Fruit fly (Drosophila melanogaster): Measurements from ENCODE around the gene Atg4a.

The Atg4a gene

dm6 chr2L:1094724-1095123 lies 14.0 kb downstream of the Atg4a start (continued):
- TF ChIP-seq dati (GFP tag; IDR thresholded peaks at IDR 0.05), result no peak
- TF ChIP-seq corto (GFP tag; optimal IDR thresholded peaks at IDR 0.05), result no peak
- TF ChIP-seq Sry-β (GFP tag; optimal IDR thresholded peaks at IDR 0.05), result no peak
- peak; percentile 1 for TF ChIP-seq CG6254 (GFP tag; optimal IDR thresholded peaks at IDR 0.05)
- no peak for TF ChIP-seq ap (GFP tag; IDR thresholded peaks at IDR 0.05)
- peak; percentile 37 for TF ChIP-seq CG17359 (tag; optimal IDR thresholded peaks at IDR 0.05)
- no peak for TF ChIP-seq chif (GFP tag; optimal IDR thresholded peaks at IDR 0.05)
- TF ChIP-seq CG1529 (GFP tag; optimal IDR thresholded peaks at IDR 0.05), result peak; percentile 33
- TF ChIP-seq Aef1 (GFP tag; IDR thresholded peaks at IDR 0.05), result no peak
- peak; percentile 5 for TF ChIP-seq sd (tag; optimal IDR thresholded peaks at IDR 0.05)
- no peak for TF ChIP-seq mld (GFP tag; IDR thresholded peaks at IDR 0.05; ENCODE audit: partially characterized antibody)
- no peak for TF ChIP-seq sna (GFP tag; IDR thresholded peaks at IDR 0.05; ENCODE audit: partially characterized antibody)
- no peak for TF ChIP-seq Chrac-16 (GFP tag; optimal IDR thresholded peaks at IDR 0.05)
- no peak for TF ChIP-seq CG12659 (GFP tag; optimal IDR thresholded peaks at IDR 0.05)
- TF ChIP-seq CG17912 (GFP tag; optimal IDR thresholded peaks at IDR 0.05), result peak; percentile 47
- 0 out of 2 replicates have a peak, but pooled peaks have one; percentile 19 for TF ChIP-seq HLH3B (GFP tag; IDR thresholded peaks at IDR 0.05)
- TF ChIP-seq CG15269 (tag; optimal IDR thresholded peaks at IDR 0.05), result peak; percentile 13
- no peak for TF ChIP-seq Hand (GFP tag; optimal IDR thresholded peaks at IDR 0.05)
- TF ChIP-seq eyg (GFP tag; optimal IDR thresholded peaks at IDR 0.05), result no peak
- no peak for TF ChIP-seq hth (optimal IDR thresholded peaks at IDR 0.05)
- no peak for TF ChIP-seq da (GFP tag; optimal IDR thresholded peaks at IDR 0.05)
- TF ChIP-seq Ravus (GFP tag; IDR thresholded peaks at IDR 0.05), result no peak
- TF ChIP-seq CG3726 (GFP tag; IDR thresholded peaks at IDR 0.05), result 0 out of 3 replicates have a peak, but pooled peaks have one; percentile 31
- TF ChIP-seq CG13296 (GFP tag; optimal IDR thresholded peaks at IDR 0.05), result peak; percentile 33
- TF ChIP-seq D19B (GFP tag; optimal IDR thresholded peaks at IDR 0.05), result no peak
- TF ChIP-seq tx (GFP tag; optimal IDR thresholded peaks at IDR 0.05), result no peak
- no peak for TF ChIP-seq CTCF (GFP tag; optimal IDR thresholded peaks at IDR 0.05)
- TF ChIP-seq CG17328 (GFP tag; IDR thresholded peaks at IDR 0.05), result no peak
- TF ChIP-seq CG13424 (tag; optimal IDR thresholded peaks at IDR 0.05), result peak; percentile 20
- TF ChIP-seq Eip74EF (GFP tag; optimal IDR thresholded peaks at IDR 0.05), result peak in 1 of 2 experiments; percentile 4
- TF ChIP-seq h (optimal IDR thresholded peaks at IDR 0.05), result no peak
- no peak for TF ChIP-seq CG8944 (GFP tag; optimal IDR thresholded peaks at IDR 0.05)
- peak; percentile 25 for TF ChIP-seq CG6683 (GFP tag; optimal IDR thresholded peaks at IDR 0.05)
- TF ChIP-seq twi (tag; optimal IDR thresholded peaks at IDR 0.05), result no peak
- peak; percentile 49 for TF ChIP-seq Vsx1 (GFP tag; optimal IDR thresholded peaks at IDR 0.05)
- TF ChIP-seq sisA (GFP tag; IDR thresholded peaks at IDR 0.05), result no peak
- no peak for TF ChIP-seq shn (GFP tag; optimal IDR thresholded peaks at IDR 0.05)
- peak; percentile 40 for TF ChIP-seq cwo (GFP tag; optimal IDR thresholded peaks at IDR 0.05)
- no peak for TF ChIP-seq sc (optimal IDR thresholded peaks at IDR 0.05)
- peak; percentile 50 for TF ChIP-seq sc (GFP tag; optimal IDR thresholded peaks at IDR 0.05)
- peak; percentile 36; the same call in 1 of the 2 replicates for TF ChIP-seq CG31441 (GFP tag; IDR thresholded peaks at IDR 0.05)
- peak; percentile 50 for TF ChIP-seq oc (tag; optimal IDR thresholded peaks at IDR 0.05)
- TF ChIP-seq en (GFP tag; optimal IDR thresholded peaks at IDR 0.05), result no peak
- TF ChIP-seq nau (GFP tag; optimal IDR thresholded peaks at IDR 0.05), result peak; percentile 40
- TF ChIP-seq grau (tag; optimal IDR thresholded peaks at IDR 0.05), result no peak
- TF ChIP-seq Sox102F (GFP tag; optimal IDR thresholded peaks at IDR 0.05), result peak; percentile 50
- TF ChIP-seq CG6765 (GFP tag; optimal IDR thresholded peaks at IDR 0.05), result peak; percentile 42
- no peak for TF ChIP-seq gt (GFP tag; IDR thresholded peaks at IDR 0.05)
- no peak for TF ChIP-seq tin (GFP tag; optimal IDR thresholded peaks at IDR 0.05)
- TF ChIP-seq fru (optimal IDR thresholded peaks at IDR 0.05), result no peak
- no peak for TF ChIP-seq zf30C (GFP tag; optimal IDR thresholded peaks at IDR 0.05)
- TF ChIP-seq CG5953 (GFP tag; IDR thresholded peaks at IDR 0.05), result peak; percentile 60; the same call in 1 of the 2 replicates
- TF ChIP-seq crol (GFP tag; IDR thresholded peaks at IDR 0.05), result peak; percentile 53; the same call in 1 of the 2 replicates

Measured in whole organism, embryonic.